Fruit fly (Drosophila melanogaster) whole organism, wandering third instar larva: Measurements from ENCODE around the gene CG7668.

ENCODE experiments used
- CG32264 ChIP-seq: fragments of 200-800 bp; sonication (Bioruptor generic); optimal IDR thresholded peaks from 2 replicates; lab custom pipeline; 2016; ENCODE audit warnings: missing biosample characterization, missing genetic modification characterization
- CG9705 ChIP-seq: fragments of 200-800 bp; sonication (Bioruptor generic); optimal IDR thresholded peaks from 2 replicates; lab custom pipeline; 2018; ENCODE audit warnings: missing biosample characterization, mild to moderate bottlenecking, missing genetic modification characterization
- CrebA ChIP-seq: fragments of 200-800 bp; sonication (Bioruptor generic); optimal IDR thresholded peaks from 2 replicates; lab custom pipeline; 2016; ENCODE audit warnings: missing biosample characterization, mild to moderate bottlenecking, missing genetic modification characterization, borderline replicate concordance
- Dfd ChIP-seq: fragments of >200 bp; optimal IDR thresholded peaks from 2 replicates; lab custom pipeline; 2017; ENCODE audit warnings: missing biosample characterization, missing genetic modification characterization
- Dif ChIP-seq: fragments of 200-275, 200-300 bp; sonication (Bioruptor generic); optimal IDR thresholded peaks from 2 replicates; lab custom pipeline; 2018; ENCODE audit warnings: missing biosample characterization, missing genetic modification characterization; ENCODE audit not compliant: partially characterized antibody
- GATAd ChIP-seq: sonication (Bioruptor generic); optimal IDR thresholded peaks from 2 replicates; lab custom pipeline; 2016; ENCODE audit warnings: missing biosample characterization, missing genetic modification characterization
- HLH106 ChIP-seq: fragments of 200-800 bp; optimal IDR thresholded peaks from 3 replicates; lab custom pipeline; 2019; ENCODE audit warnings: missing biosample characterization, mild to moderate bottlenecking, missing genetic modification characterization, moderate library complexity
- Hnf4 ChIP-seq: fragments of 200-800 bp; sonication (Bioruptor generic); optimal IDR thresholded peaks from 2 replicates; lab custom pipeline; 2016; ENCODE audit warnings: missing biosample characterization, mild to moderate bottlenecking, missing genetic modification characterization
- Hr78 ChIP-seq: fragments of >200 bp; optimal IDR thresholded peaks from 2 replicates; lab custom pipeline; 2017; ENCODE audit warnings: missing biosample characterization, missing genetic modification characterization
- Hr83 ChIP-seq: fragments of 200-300 bp; sonication (Bioruptor generic); optimal IDR thresholded peaks from 2 replicates; lab custom pipeline; 2016; ENCODE audit warnings: missing biosample characterization, mild to moderate bottlenecking, missing genetic modification characterization, moderate library complexity; ENCODE audit not compliant: poor library complexity, severe bottlenecking
- Jra ChIP-seq: sonication (Bioruptor generic); optimal IDR thresholded peaks from 2 replicates; lab custom pipeline; 2016; ENCODE audit warnings: missing biosample characterization, missing genetic modification characterization
- Myc ChIP-seq: fragments of >200 bp; optimal IDR thresholded peaks from 2 replicates; lab custom pipeline; 2017
- OdsH ChIP-seq: fragments of 200-800 bp; sonication (Bioruptor generic); optimal IDR thresholded peaks from 2 replicates; lab custom pipeline; 2016; ENCODE audit warnings: missing biosample characterization, mild to moderate bottlenecking, missing genetic modification characterization
- Rel ChIP-seq, 2 experiments: fragments of 200-800 bp; sonication (Bioruptor generic) in 1 of 2; optimal IDR thresholded peaks; 2 replicates in 1 of 2; 3 replicates in 1 of 2; lab custom pipeline; 2016 to 2019; ENCODE audit warnings: mild to moderate bottlenecking in 2 of 2, missing biosample characterization in 2 of 2, missing genetic modification characterization in 2 of 2, moderate library complexity in 1 of 2
- Sp1 ChIP-seq: fragments of 200-800 bp; sonication (Bioruptor generic); optimal IDR thresholded peaks from 3 replicates; lab custom pipeline; 2019; ENCODE audit warnings: missing biosample characterization, mild to moderate bottlenecking, missing genetic modification characterization, moderate library complexity
- brk ChIP-seq: fragments of 200-800 bp; sonication (Bioruptor generic); optimal IDR thresholded peaks from 2 replicates; lab custom pipeline; 2016; ENCODE audit warnings: missing biosample characterization, mild to moderate bottlenecking, missing genetic modification characterization
- dl ChIP-seq, 2 experiments: fragments of 175-275, 200-275 bp in 1 of 2; fragments of 200-275 bp in 1 of 2; sonication (Bioruptor generic); optimal IDR thresholded peaks; lab custom pipeline; 2018; ENCODE audit warnings: mild to moderate bottlenecking in 2 of 2, missing biosample characterization in 2 of 2, missing genetic modification characterization in 2 of 2, moderate library complexity in 2 of 2; ENCODE audit not compliant: partially characterized antibody in 2 of 2, insufficient read depth in 1 of 2
- dmrt93B ChIP-seq: fragments of 200-800 bp; sonication (Bioruptor generic); optimal IDR thresholded peaks from 2 replicates; lab custom pipeline; 2018; ENCODE audit warnings: missing biosample characterization, mild to moderate bottlenecking, missing genetic modification characterization
- dsf ChIP-seq: sonication (Bioruptor generic); optimal IDR thresholded peaks from 2 replicates; lab custom pipeline; 2016; ENCODE audit warnings: missing biosample characterization, missing genetic modification characterization, borderline replicate concordance
- ey ChIP-seq: fragments of 200-800 bp; sonication (Bioruptor generic); optimal IDR thresholded peaks from 2 replicates; lab custom pipeline; 2016; ENCODE audit warnings: missing biosample characterization, missing genetic modification characterization
- foxo ChIP-seq, 2 experiments: fragments of 200-800 bp; sonication (Bioruptor generic); optimal IDR thresholded peaks; 2 replicates in 1 of 2; 3 replicates in 1 of 2; lab custom pipeline; 2016 to 2017; ENCODE audit warnings: missing biosample characterization in 2 of 2, missing genetic modification characterization in 2 of 2
- h ChIP-seq: fragments of 200-800 bp; sonication (Bioruptor generic); optimal IDR thresholded peaks from 3 replicates; lab custom pipeline; 2016; ENCODE audit warnings: missing biosample characterization, mild to moderate bottlenecking, missing genetic modification characterization
- lola ChIP-seq: fragments of >200 bp; optimal IDR thresholded peaks from 2 replicates; lab custom pipeline; 2017; ENCODE audit warnings: missing biosample characterization, missing genetic modification characterization
- pan ChIP-seq: fragments of >200 bp; optimal IDR thresholded peaks from 2 replicates; lab custom pipeline; 2017
- sage ChIP-seq: fragments of 200-800 bp; sonication (Bioruptor generic); optimal IDR thresholded peaks from 2 replicates; lab custom pipeline; 2016; ENCODE audit warnings: missing biosample characterization, mild to moderate bottlenecking, missing genetic modification characterization
- sv ChIP-seq: fragments of 200-800 bp; sonication (Bioruptor generic); optimal IDR thresholded peaks from 3 replicates; lab custom pipeline; 2016; ENCODE audit warnings: missing biosample characterization, missing genetic modification characterization
- tai ChIP-seq: sonication (Bioruptor generic); optimal IDR thresholded peaks from 2 replicates; lab custom pipeline; 2016; ENCODE audit warnings: missing biosample characterization, missing genetic modification characterization
- woc ChIP-seq: sonication (Bioruptor generic); optimal IDR thresholded peaks from 2 replicates; lab custom pipeline; 2016; ENCODE audit warnings: missing biosample characterization, mild to moderate bottlenecking, missing genetic modification characterization

CG7668 gene

dm6 chr3L:19991120-19991519 lies 11.4 kb upstream of the CG7668 start, which contains the start of gene fln:
Gene fln (minus strand): TSS chr3L:19991220.
- TF ChIP-seq dmrt93B (no peak), woc (no peak), Hr78 (GFP tag; lab: Kevin White, UChicago) (no peak), sv (GFP tag; lab: Kevin White, UChicago) (no peak), dl (GFP tag; optimal IDR thresholded peaks at IDR 0.05; lab: Kevin White, UChicago; ENCODE audit: insufficient read depth in 1 of 2, partially characterized antibody in 2 of 2) (no peak), Jra (GFP tag; lab: Kevin White, UChicago) (no peak), Hr83 (GFP tag; lab: Kevin White, UChicago) (no peak), lola (GFP tag; lab: Kevin White, UChicago) (no peak), brk (no peak), Dfd (GFP tag; lab: Kevin White, UChicago) (no peak), Hnf4 (GFP tag; lab: Kevin White, UChicago) (no peak)
- TF ChIP-seq, all 38 proteins: peak for 0

dm6 chr3L:19991714-19992231 lies 10.8 kb upstream of the CG7668 start, which contains the start of the genes CG7646 and Nca:
Gene CG7646 (plus strand): TSS chr3L:19991887.
Gene Nca (plus strand): TSS chr3L:19991887.
- TF ChIP-seq tai (GFP tag; lab: Kevin White, UChicago) (peak; percentile 5), Hr83 (GFP tag; lab: Kevin White, UChicago) (peak; percentile 3), OdsH (no peak), h (peak; percentile 29), Myc (lab: Kevin White, UChicago) (no peak), Jra (GFP tag; lab: Kevin White, UChicago) (peak; percentile 46), Dif (no peak), sage (GFP tag; lab: Kevin White, UChicago) (no peak), pan (no peak), CG9705 (GFP tag; lab: Kevin White, UChicago) (peak; percentile 22), brk (peak; percentile 30)

- TF ChIP-seq sv (GFP tag; lab: Kevin White, UChicago), result no peak
- no peak for TF ChIP-seq Hr83 (GFP tag; lab: Kevin White, UChicago)
- TF ChIP-seq Hnf4 (GFP tag; lab: Kevin White, UChicago), result no peak
These were observed 8.5 kb upstream of the CG7668 start for dm6 chr3L:19994015-19994414.

DNA sequence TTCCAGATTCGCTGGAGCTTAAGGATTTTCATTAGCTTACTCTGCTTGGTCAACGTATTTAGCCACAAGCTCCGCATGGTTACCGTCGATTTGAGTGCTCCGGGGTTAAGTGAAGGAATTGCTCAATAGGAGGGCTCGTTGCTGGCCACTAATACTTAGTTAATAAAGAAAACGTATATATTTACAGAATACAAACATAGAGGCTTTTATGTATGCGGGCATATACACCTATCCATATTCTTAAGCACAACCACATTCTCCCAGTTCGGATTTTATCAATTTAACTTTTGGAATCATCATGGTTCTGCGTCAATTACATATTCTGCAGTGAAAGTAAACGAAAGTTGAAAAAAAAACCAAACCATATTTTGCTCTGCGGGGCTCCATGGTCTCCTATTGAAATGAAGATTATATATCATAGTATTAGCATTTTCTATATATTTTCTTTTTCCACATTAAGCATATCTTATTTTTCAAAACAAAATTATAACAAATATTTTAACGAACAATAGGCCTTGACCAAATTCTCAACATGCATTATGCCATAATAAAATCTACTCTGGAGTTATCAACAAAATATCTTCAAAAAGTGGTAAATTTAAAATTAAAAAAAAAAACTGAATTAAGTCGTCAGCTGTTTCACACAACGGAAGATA lies 2.3 kb upstream of the CG7668 start, which contains the start of the genes Tom20 and Gabat:
Gene Tom20, plus strand, starts transcription at position 564 of the 656 bp plus-strand sequence.
Gene Gabat, minus strand, starts transcription at position 606 of the 656 bp plus-strand sequence.
- no peak for TF ChIP-seq dl (GFP tag; optimal IDR thresholded peaks at IDR 0.05; lab: Kevin White, UChicago; ENCODE audit: insufficient read depth in 1 of 2, partially characterized antibody in 2 of 2)
- no peak for TF ChIP-seq CG32264
- no peak for TF ChIP-seq dsf (GFP tag; lab: Kevin White, UChicago)
- TF ChIP-seq CrebA (GFP tag; lab: Kevin White, UChicago), result no peak
- TF ChIP-seq ey (GFP tag; lab: Kevin White, UChicago), result no peak
- TF ChIP-seq Rel (GFP tag; optimal IDR thresholded peaks at IDR 0.05; lab: Kevin White, UChicago), result no peak
- TF ChIP-seq Rel (tag; optimal IDR thresholded peaks at IDR 0.05; lab: Kevin White, UChicago), result no peak
- TF ChIP-seq tai (GFP tag; lab: Kevin White, UChicago), result no peak
- TF ChIP-seq Sp1, result no peak
- no peak for TF ChIP-seq h
- no peak for TF ChIP-seq HLH106
- no peak for TF ChIP-seq Myc (lab: Kevin White, UChicago)
- TF ChIP-seq foxo (GFP tag; optimal IDR thresholded peaks at IDR 0.05; lab: Kevin White, UChicago), result no peak
- TF ChIP-seq sage (GFP tag; lab: Kevin White, UChicago), result no peak
- no peak for TF ChIP-seq OdsH
- TF ChIP-seq GATAd (GFP tag; lab: Kevin White, UChicago), result no peak
- TF ChIP-seq Jra (GFP tag; lab: Kevin White, UChicago), result no peak
- TF ChIP-seq pan, result no peak
